Fruit fly (Drosophila melanogaster): ENCODE measurements around the gene PGAP1.

DNA sequence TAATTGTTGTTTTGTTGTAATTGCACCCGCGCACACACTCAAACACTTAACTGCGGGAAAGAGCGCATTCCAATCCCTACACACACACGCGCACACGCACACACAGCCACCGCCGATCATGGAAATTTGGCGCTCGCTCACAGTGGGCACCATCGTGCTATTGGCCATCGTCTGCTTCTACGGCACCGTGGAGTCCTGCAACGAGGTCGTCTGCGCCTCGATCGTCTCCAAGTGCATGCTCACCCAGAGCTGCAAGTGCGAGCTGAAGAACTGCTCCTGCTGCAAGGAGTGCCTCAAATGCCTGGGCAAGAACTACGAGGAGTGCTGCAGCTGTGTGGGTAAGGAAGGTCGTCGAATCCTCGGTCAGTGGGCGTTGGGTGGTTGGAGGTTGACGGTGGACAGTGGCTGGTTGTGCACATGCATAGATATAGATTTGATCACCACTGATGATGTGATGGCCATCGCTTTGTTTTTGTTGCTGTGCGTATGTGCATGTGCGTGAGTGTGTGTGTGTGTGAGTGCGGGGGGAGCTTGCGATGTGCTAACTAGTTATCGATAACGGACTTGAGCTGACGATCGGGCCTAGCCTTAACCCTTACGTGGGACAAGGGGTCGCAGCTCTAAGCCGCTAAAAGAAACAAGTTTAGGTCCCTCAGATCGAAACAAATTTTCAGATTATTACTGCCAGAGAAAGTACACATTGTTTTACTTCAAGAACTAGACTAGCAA is 1.5 kb upstream of the PGAP1 start:
- TF ChIP-seq Mnt (GFP tag; optimal IDR thresholded peaks at IDR 0.05) (peak; percentile 13), CG33017 (tag; optimal IDR thresholded peaks at IDR 0.05) (no peak), ovo (GFP tag; optimal IDR thresholded peaks at IDR 0.05) (no peak), CG7101 (tag; optimal IDR thresholded peaks at IDR 0.05) (no peak), cic (GFP tag; optimal IDR thresholded peaks at IDR 0.05) (no peak), CG14711 (tag; optimal IDR thresholded peaks at IDR 0.05) (no peak), Clk (GFP tag; optimal IDR thresholded peaks at IDR 0.05) (no peak)
